Fruit fly (Drosophila melanogaster) whole organism, embryonic: Measurements from ENCODE around the gene miple2.

Experiments used
- ATbp ChIP-seq: fragments of 200-800 bp; sonication (Bioruptor generic); optimal IDR thresholded peaks from 2 replicates; lab custom pipeline; 2017; ENCODE audit warnings: missing biosample characterization, mild to moderate bottlenecking, missing genetic modification characterization, missing genetic modification reagents
- CG10209 ChIP-seq: fragments of 200-800 bp; sonication (Bioruptor generic); optimal IDR thresholded peaks from 3 replicates; lab custom pipeline; 2017; ENCODE audit warnings: missing biosample characterization, mild to moderate bottlenecking, missing genetic modification characterization, missing genetic modification reagents
- CG10979 ChIP-seq: fragments of 200-800 bp; sonication (Bioruptor generic); optimal IDR thresholded peaks from 2 replicates; lab custom pipeline; 2018; ENCODE audit warnings: missing biosample characterization, mild to moderate bottlenecking, missing genetic modification characterization, moderate library complexity
- CG12104 ChIP-seq: fragments of 200-800 bp; sonication (Bioruptor generic); optimal IDR thresholded peaks from 3 replicates; lab custom pipeline; 2016; ENCODE audit warnings: missing biosample characterization, missing genetic modification characterization
- CG12236 ChIP-seq: fragments of 200-800 bp; sonication (Bioruptor generic); optimal IDR thresholded peaks from 2 replicates; lab custom pipeline; 2016; ENCODE audit warnings: missing biosample characterization, missing genetic modification characterization
- CG12659 ChIP-seq: fragments of 200-800 bp; sonication (Bioruptor generic); optimal IDR thresholded peaks from 3 replicates; lab custom pipeline; 2017; ENCODE audit warnings: mild to moderate bottlenecking, missing biosample characterization, missing genetic modification reagents, missing genetic modification characterization
- CG1647 ChIP-seq: fragments of 200-800 bp; sonication (Bioruptor generic); optimal IDR thresholded peaks from 3 replicates; lab custom pipeline; 2016; ENCODE audit warnings: missing biosample characterization, missing genetic modification characterization
- CG17361 ChIP-seq: fragments of 200-800 bp; sonication (Bioruptor generic); IDR thresholded peaks from 3 replicates; pipeline ENCODE4 v1.3.6; 2022; ENCODE audit warnings: missing biosample characterization, missing genetic modification characterization
- CG17829 ChIP-seq: fragments of 200-800 bp; optimal IDR thresholded peaks from 2 replicates; lab custom pipeline; 2019; ENCODE audit warnings: missing biosample characterization, mild to moderate bottlenecking, missing genetic modification characterization, moderate library complexity
- CG17912 ChIP-seq: fragments of 200-800 bp; sonication (Bioruptor generic); optimal IDR thresholded peaks from 2 replicates; lab custom pipeline; 2018; ENCODE audit warnings: missing biosample characterization, mild to moderate bottlenecking, missing genetic modification characterization
- CG18262 ChIP-seq: fragments of 200-800 bp; optimal IDR thresholded peaks from 3 replicates; lab custom pipeline; 2019; ENCODE audit warnings: missing biosample characterization, mild to moderate bottlenecking, missing genetic modification characterization, moderate library complexity
- CG31365 ChIP-seq: fragments of 200-800 bp; sonication (Bioruptor generic); optimal IDR thresholded peaks from 2 replicates; lab custom pipeline; 2018; ENCODE audit warnings: missing biosample characterization, mild to moderate bottlenecking, missing genetic modification characterization
- CG4730 ChIP-seq: fragments of 200-800 bp; sonication (Bioruptor generic); IDR thresholded peaks from 2 replicates; pipeline ENCODE4 v1.3.6; 2022; ENCODE audit warnings: missing biosample characterization, missing genetic modification characterization
- CG6791 ChIP-seq: fragments of 200-800 bp; sonication (Bioruptor generic); IDR thresholded peaks from 3 replicates; pipeline ENCODE4 v1.3.6; 2022; ENCODE audit warnings: missing biosample characterization, missing genetic modification characterization; ENCODE audit not compliant: partially characterized antibody
- CG6813 ChIP-seq: fragments of 200-800 bp; sonication (Bioruptor generic); optimal IDR thresholded peaks from 2 replicates; lab custom pipeline; 2017; ENCODE audit warnings: missing biosample characterization, missing genetic modification characterization, mild to moderate bottlenecking, moderate library complexity, missing genetic modification reagents
- CG6854 ChIP-seq: fragments of 200-800 bp; sonication (Bioruptor generic); optimal IDR thresholded peaks from 3 replicates; lab custom pipeline; 2017; ENCODE audit warnings: missing biosample characterization, mild to moderate bottlenecking, missing genetic modification characterization
- CG7786 ChIP-seq: fragments of 200-800 bp; sonication (Bioruptor generic); optimal IDR thresholded peaks from 2 replicates; lab custom pipeline; 2016; ENCODE audit warnings: missing biosample characterization, missing genetic modification characterization
- CG8478 ChIP-seq: fragments of >200 bp; optimal IDR thresholded peaks from 2 replicates; lab custom pipeline; 2018
- CG9215 ChIP-seq: fragments of 200-800 bp; sonication (Bioruptor generic); IDR thresholded peaks from 2 replicates; pipeline ENCODE4 v1.3.6; 2022; ENCODE audit warnings: missing biosample characterization, missing genetic modification characterization
- CrebB ChIP-seq: fragments of 200-800 bp; sonication (Bioruptor generic); optimal IDR thresholded peaks from 3 replicates; lab custom pipeline; 2018; ENCODE audit warnings: missing biosample characterization, mild to moderate bottlenecking, missing genetic modification characterization
- Dbx ChIP-seq: fragments of 200-800 bp; sonication (Bioruptor generic); IDR thresholded peaks from 3 replicates; pipeline ENCODE4 v1.3.6; 2022; ENCODE audit warnings: missing biosample characterization, missing genetic modification characterization
- Ets97D ChIP-seq: fragments of 200-800 bp; sonication (Bioruptor generic); optimal IDR thresholded peaks from 3 replicates; lab custom pipeline; 2016; ENCODE audit warnings: missing biosample characterization, missing genetic modification characterization
- Fer2 ChIP-seq: fragments of 200-800 bp; sonication (Bioruptor generic); optimal IDR thresholded peaks from 2 replicates; lab custom pipeline; 2018; ENCODE audit warnings: missing biosample characterization, mild to moderate bottlenecking, missing genetic modification characterization, moderate library complexity
- HLH54F ChIP-seq: fragments of 200-800 bp; sonication (Bioruptor generic); optimal IDR thresholded peaks from 3 replicates; lab custom pipeline; 2016; ENCODE audit warnings: missing biosample characterization, missing genetic modification characterization
- HmgD ChIP-seq: fragments of 200-800 bp; sonication (Bioruptor generic); optimal IDR thresholded peaks from 3 replicates; lab custom pipeline; 2016; ENCODE audit warnings: missing biosample characterization, missing genetic modification characterization
- Hsf ChIP-seq: fragments of 200-800 bp; sonication (Bioruptor generic); optimal IDR thresholded peaks from 3 replicates; lab custom pipeline; 2016; ENCODE audit warnings: missing biosample characterization, missing genetic modification characterization
- Meics ChIP-seq: fragments of 200-800 bp; sonication (Bioruptor generic); optimal IDR thresholded peaks from 2 replicates; lab custom pipeline; 2017; ENCODE audit warnings: missing biosample characterization, mild to moderate bottlenecking, missing genetic modification characterization
- NC2β ChIP-seq: fragments of 200-800 bp; sonication (Bioruptor generic); optimal IDR thresholded peaks from 2 replicates; lab custom pipeline; 2016; ENCODE audit warnings: missing biosample characterization, missing genetic modification characterization
- NK7.1 ChIP-seq: fragments of 200-800 bp; sonication (Bioruptor generic); optimal IDR thresholded peaks from 3 replicates; lab custom pipeline; 2016; ENCODE audit warnings: missing biosample characterization, missing genetic modification characterization
- Sox100B ChIP-seq: fragments of 200-800 bp; sonication (Bioruptor generic); optimal IDR thresholded peaks from 3 replicates; lab custom pipeline; 2018; ENCODE audit warnings: missing biosample characterization, mild to moderate bottlenecking, missing genetic modification characterization
- br ChIP-seq: fragments of >200 bp; optimal IDR thresholded peaks from 2 replicates; lab custom pipeline; 2017
- dati ChIP-seq: fragments of 200-800 bp; sonication (Bioruptor generic); IDR thresholded peaks from 2 replicates; pipeline ENCODE4 v1.3.6; 2022; ENCODE audit warnings: missing biosample characterization, missing genetic modification characterization
- dysf ChIP-seq: fragments of 200-800 bp; sonication (Bioruptor generic); IDR thresholded peaks from 3 replicates; pipeline ENCODE4 v1.3.6; 2022; ENCODE audit warnings: missing biosample characterization, missing genetic modification characterization
- fd3F ChIP-seq: fragments of 200-800 bp; sonication (Bioruptor generic); optimal IDR thresholded peaks from 2 replicates; lab custom pipeline; 2018; ENCODE audit warnings: missing biosample characterization, mild to moderate bottlenecking, missing genetic modification characterization, moderate library complexity
- fd64A ChIP-seq: fragments of 200-800 bp; sonication (Bioruptor generic); optimal IDR thresholded peaks from 3 replicates; lab custom pipeline; 2018; ENCODE audit warnings: missing biosample characterization, mild to moderate bottlenecking, missing genetic modification characterization
- gcm ChIP-seq: fragments of 200-800 bp; sonication (Bioruptor generic); optimal IDR thresholded peaks from 2 replicates; lab custom pipeline; 2019; ENCODE audit warnings: missing biosample characterization, mild to moderate bottlenecking, missing genetic modification characterization, moderate library complexity
- gsb ChIP-seq: fragments of 200-800 bp; sonication (Bioruptor generic); IDR thresholded peaks from 2 replicates; pipeline ENCODE4 v1.3.6; 2022; ENCODE audit warnings: missing biosample characterization, missing genetic modification characterization
- gt ChIP-seq: fragments of 200-800 bp; sonication (Bioruptor generic); IDR thresholded peaks from 2 replicates; pipeline ENCODE4 v1.3.6; 2022; ENCODE audit warnings: missing biosample characterization, missing genetic modification characterization
- hbn ChIP-seq: fragments of 200-800 bp; sonication (Bioruptor generic); IDR thresholded peaks from 2 replicates; pipeline ENCODE4 v1.3.6; 2022; ENCODE audit warnings: missing biosample characterization, missing genetic modification characterization; ENCODE audit not compliant: partially characterized antibody
- luna ChIP-seq: fragments of 200-800 bp; sonication (Bioruptor generic); optimal IDR thresholded peaks from 2 replicates; lab custom pipeline; 2016; ENCODE audit warnings: missing biosample characterization, missing genetic modification characterization
- mam ChIP-seq: fragments of 200-800 bp; sonication (Bioruptor generic); optimal IDR thresholded peaks from 3 replicates; lab custom pipeline; 2016; ENCODE audit warnings: missing biosample characterization, missing genetic modification characterization
- pros ChIP-seq: fragments of 200-800 bp; sonication (Bioruptor generic); optimal IDR thresholded peaks from 3 replicates; lab custom pipeline; 2019; ENCODE audit warnings: missing biosample characterization, mild to moderate bottlenecking, missing genetic modification characterization, moderate library complexity
- ranshi ChIP-seq: fragments of 200-800 bp; sonication (Bioruptor generic); IDR thresholded peaks from 2 replicates; pipeline ENCODE4 v1.3.6; 2022; ENCODE audit warnings: missing biosample characterization, missing genetic modification characterization
- shn ChIP-seq: fragments of 200-800 bp; sonication (Bioruptor generic); optimal IDR thresholded peaks from 3 replicates; lab custom pipeline; 2016; ENCODE audit warnings: missing biosample characterization, missing genetic modification characterization
- sima ChIP-seq: fragments of 200-800 bp; sonication (Bioruptor generic); optimal IDR thresholded peaks from 2 replicates; lab custom pipeline; 2016; ENCODE audit warnings: missing biosample characterization, missing genetic modification characterization
- so ChIP-seq: fragments of 200-800 bp; sonication (Bioruptor generic); IDR thresholded peaks from 3 replicates; pipeline ENCODE4 v1.3.6; 2022; ENCODE audit warnings: missing biosample characterization, missing genetic modification characterization
- sqz ChIP-seq: fragments of 200-800 bp; sonication (Bioruptor generic); optimal IDR thresholded peaks from 3 replicates; lab custom pipeline; 2018; ENCODE audit warnings: missing biosample characterization, mild to moderate bottlenecking, missing genetic modification characterization
- tgo ChIP-seq: fragments of 200-800 bp; sonication (Bioruptor generic); IDR thresholded peaks from 3 replicates; pipeline ENCODE4 v1.3.6; 2022; ENCODE audit warnings: missing biosample characterization, missing genetic modification characterization
- unpg ChIP-seq: fragments of 200-800 bp; sonication (Bioruptor generic); optimal IDR thresholded peaks from 3 replicates; lab custom pipeline; 2018; ENCODE audit warnings: missing biosample characterization, mild to moderate bottlenecking, missing genetic modification characterization, moderate library complexity
- usp ChIP-seq: fragments of >200 bp; optimal IDR thresholded peaks from 2 replicates; lab custom pipeline; 2017; ENCODE audit warnings: missing biosample characterization, missing genetic modification characterization
- vnd ChIP-seq: fragments of 200-800 bp; sonication (Bioruptor generic); IDR thresholded peaks from 3 replicates; pipeline ENCODE4 v1.3.6; 2022; ENCODE audit warnings: missing biosample characterization, missing genetic modification characterization; ENCODE audit not compliant: partially characterized antibody

miple2 gene

dm6 chr3L:246644-247199, 24.3 kb upstream of the miple2 start (continued):
- TF ChIP-seq NC2β (GFP tag; lab: Kevin White, UChicago) (peak; percentile 68), HLH54F (peak; percentile 36), unpg (GFP tag; lab: Kevin White, UChicago) (no peak), Sox100B (GFP tag; lab: Kevin White, UChicago) (no peak), ranshi (GFP tag; lab: Robert Waterston, UW) (no peak), sqz (no peak), NK7.1 (peak; percentile 43), CG6813 (GFP tag; lab: Kevin White, UChicago) (no peak), usp (GFP tag; lab: Kevin White, UChicago) (no peak), CG6854 (no peak), hbn (GFP tag; lab: Robert Waterston, UW) (peak; percentile 26; the same call in 1 of the 2 replicates), tgo (GFP tag; lab: Robert Waterston, UW) (peak; percentile 34; the same call in 1 of the 3 replicates), vnd (GFP tag; lab: Robert Waterston, UW) (no peak; the same call in 2 of the 3 replicates), br (lab: Kevin White, UChicago) (no peak), CG17912 (GFP tag; lab: Kevin White, UChicago) (peak; percentile 67), ATbp (GFP tag; lab: Kevin White, UChicago) (no peak), luna (GFP tag; lab: Kevin White, UChicago) (no peak), HmgD (GFP tag; lab: Kevin White, UChicago) (peak; percentile 51), Fer2 (no peak), gcm (GFP tag; lab: Kevin White, UChicago) (no peak), Meics (GFP tag; lab: Kevin White, UChicago) (no peak), CG4730 (no peak), fd3F (GFP tag; lab: Kevin White, UChicago) (no peak), gt (no peak), CG10209 (GFP tag; lab: Kevin White, UChicago) (peak; percentile 39), mam (GFP tag; lab: Kevin White, UChicago) (peak; percentile 41), dati (no peak), CG31365 (tag; lab: Kevin White, UChicago) (no peak), Ets97D (GFP tag; lab: Kevin White, UChicago) (peak; percentile 97), Dbx (GFP tag; lab: Robert Waterston, UW) (peak; percentile 77; the same call in 2 of the 3 replicates), CG7786 (peak; percentile 21), CG18262 (tag; lab: Kevin White, UChicago) (no peak), CG12236 (GFP tag; lab: Kevin White, UChicago) (no peak), shn (GFP tag; lab: Kevin White, UChicago) (peak; percentile 11), CG17829 (tag; lab: Kevin White, UChicago) (peak; percentile 49), CG1647 (GFP tag; lab: Kevin White, UChicago) (no peak), CG10979 (tag; lab: Kevin White, UChicago) (peak; percentile 19), CG17361 (no peak; the same call in 2 of the 3 replicates), CG8478 (lab: Kevin White, UChicago) (no peak), pros (no peak), gsb (GFP tag; lab: Robert Waterston, UW) (peak; percentile 45; the same call in 1 of the 2 replicates), dysf (peak; percentile 53; the same call in 2 of the 3 replicates), sima (no peak), CG12659 (GFP tag; lab: Kevin White, UChicago) (peak; percentile 81), Hsf (GFP tag; lab: Kevin White, UChicago) (peak; percentile 49), CrebB (no peak), CG6791 (peak; percentile 83), CG12104 (no peak), CG9215 (GFP tag; lab: Robert Waterston, UW) (no peak), fd64A (GFP tag; lab: Kevin White, UChicago) (no peak), so (no peak)
